Worm (Caenorhabditis elegans): ENCODE data around the gene lgc-4.

- TF ChIP-seq tbx-9 (tag; optimal IDR thresholded peaks at IDR 0.05; ENCODE audit: borderline replicate concordance) (no peak), ztf-18 (tag; optimal IDR thresholded peaks at IDR 0.05) (no peak), zfh-2 (GFP tag; conservative IDR thresholded peaks at IDR 0.05) (no peak), athp-1 (tag; optimal IDR thresholded peaks at IDR 0.05) (no peak), chd-7 (tag; optimal IDR thresholded peaks at IDR 0.05) (no peak), dox-1 (GFP tag; IDR thresholded peaks at IDR 0.05) (no peak), unc-62 (GFP tag; optimal IDR thresholded peaks at IDR 0.05) (no peak)
These were observed 47.9 kb downstream of the lgc-4 start for ce11 chrX:9194081-9194480.

All from whole organism, young adult.